Worm (Caenorhabditis elegans): ENCODE data around the gene srbc-7.

srbc-7 gene

DNA sequence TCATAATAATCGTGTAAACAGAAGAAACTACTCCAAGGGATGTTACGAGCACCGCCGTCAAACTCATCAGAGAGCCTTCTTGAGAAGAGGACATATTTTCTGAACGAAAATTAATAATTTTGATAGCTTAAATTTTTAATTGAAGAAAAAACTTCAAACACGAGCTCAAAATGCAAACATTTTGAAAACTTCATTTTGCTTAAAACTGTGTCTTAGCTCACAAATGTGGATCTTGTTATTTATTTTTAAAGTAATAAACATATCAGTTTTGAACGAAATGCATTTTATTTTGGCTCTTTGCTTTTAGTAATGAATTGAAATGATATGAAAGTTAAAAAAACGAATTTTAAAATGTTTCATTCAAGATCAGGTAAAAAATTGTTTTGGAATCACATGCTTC lies at the start of gene srbc-7:
Gene srbc-7, minus strand, starts transcription at position 101 of the 400 bp plus-strand sequence.
- TF ChIP-seq tra-4 (tag; optimal IDR thresholded peaks at IDR 0.05): no peak
- no peak for TF ChIP-seq ceh-13 (GFP tag; optimal IDR thresholded peaks at IDR 0.05)
- no peak for TF ChIP-seq sea-1 (GFP tag; conservative IDR thresholded peaks at IDR 0.05)
- no peak for TF ChIP-seq ets-7 (tag; optimal IDR thresholded peaks at IDR 0.05)
- no peak for TF ChIP-seq hnd-1 (tag; optimal IDR thresholded peaks at IDR 0.05)
- no peak for TF ChIP-seq scrt-1 (GFP tag; IDR thresholded peaks at IDR 0.05)
- no peak for TF ChIP-seq flt-1 (GFP tag; IDR thresholded peaks at IDR 0.05)
- no peak for TF ChIP-seq B0310.2 (tag; optimal IDR thresholded peaks at IDR 0.05)
- TF ChIP-seq tbx-11 (GFP tag; IDR thresholded peaks at IDR 0.05): no peak
- TF ChIP-seq pes-1 (GFP tag; IDR thresholded peaks at IDR 0.05): no peak
- no peak for TF ChIP-seq hmg-4 (GFP tag; optimal IDR thresholded peaks at IDR 0.05)
- TF ChIP-seq hmbx-1 (tag; optimal IDR thresholded peaks at IDR 0.05): no peak
- no peak for TF ChIP-seq F13C5.2 (tag; optimal IDR thresholded peaks at IDR 0.05)
- TF ChIP-seq ceh-36 (tag; optimal IDR thresholded peaks at IDR 0.05): no peak
- no peak for TF ChIP-seq tbx-37 (GFP tag; conservative IDR thresholded peaks at IDR 0.05)
- TF ChIP-seq ama-1 (optimal IDR thresholded peaks at IDR 0.05): no peak

- TF ChIP-seq hnd-1 (tag; optimal IDR thresholded peaks at IDR 0.05) (no peak), ceh-36 (tag; optimal IDR thresholded peaks at IDR 0.05) (no peak), tra-4 (tag; optimal IDR thresholded peaks at IDR 0.05) (no peak), hmg-4 (GFP tag; optimal IDR thresholded peaks at IDR 0.05) (no peak), B0310.2 (tag; optimal IDR thresholded peaks at IDR 0.05) (no peak), ets-7 (tag; optimal IDR thresholded peaks at IDR 0.05) (no peak), flt-1 (GFP tag; IDR thresholded peaks at IDR 0.05) (no peak), pes-1 (GFP tag; IDR thresholded peaks at IDR 0.05) (no peak), hmbx-1 (tag; optimal IDR thresholded peaks at IDR 0.05) (no peak), scrt-1 (GFP tag; IDR thresholded peaks at IDR 0.05) (no peak), ceh-13 (GFP tag; optimal IDR thresholded peaks at IDR 0.05) (no peak), sea-1 (GFP tag; conservative IDR thresholded peaks at IDR 0.05) (no peak)
Observed at ce11 chrV:7532947-7533346, 45.5 kb upstream of the srbc-7 start, which contains the start of gene C54F6.3. Gene C54F6.3, plus strand, starts transcription at chrV:7533247.

ce11 chrV:7529840-7530239 lies 42.4 kb upstream of the srbc-7 start, which contains the start of gene swt-2:
Gene swt-2, plus strand, starts transcription at chrV:7530140.
- TF ChIP-seq F13C5.2 (tag; optimal IDR thresholded peaks at IDR 0.05) (no peak), scrt-1 (GFP tag; IDR thresholded peaks at IDR 0.05) (no peak), aly-1 (tag; optimal IDR thresholded peaks at IDR 0.05) (no peak), sea-1 (GFP tag; conservative IDR thresholded peaks at IDR 0.05) (no peak)

DNA sequence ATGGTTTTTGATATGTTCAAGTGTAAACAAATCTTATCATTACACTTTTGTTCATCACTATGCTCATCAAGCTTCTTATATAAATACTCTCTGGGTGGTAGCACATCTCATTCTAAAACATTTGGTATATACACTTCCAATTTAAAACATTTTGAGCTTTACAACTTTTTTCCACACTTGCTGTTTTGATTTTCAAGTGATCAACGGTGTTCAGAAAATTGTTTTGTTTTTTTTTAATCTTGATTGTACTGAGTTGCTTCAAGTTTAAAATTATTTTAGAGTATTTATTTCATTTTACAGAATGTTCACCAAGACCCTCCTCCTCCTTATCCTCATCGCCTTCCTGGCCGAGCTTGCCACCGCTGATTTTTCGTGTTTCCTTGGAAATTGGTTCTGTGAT lies 41.4 kb upstream of the srbc-7 start, which contains the start of gene C54F6.5:
Gene C54F6.5, plus strand, starts transcription at position 301 of the 400 bp plus-strand sequence.
- no peak for TF ChIP-seq aly-1 (tag; optimal IDR thresholded peaks at IDR 0.05)
- TF ChIP-seq tbx-11 (GFP tag; IDR thresholded peaks at IDR 0.05): no peak
- TF ChIP-seq hmbx-1 (tag; optimal IDR thresholded peaks at IDR 0.05): no peak
- no peak for TF ChIP-seq ama-1 (optimal IDR thresholded peaks at IDR 0.05)
- TF ChIP-seq tra-4 (tag; optimal IDR thresholded peaks at IDR 0.05): no peak
- no peak for TF ChIP-seq tbx-37 (GFP tag; conservative IDR thresholded peaks at IDR 0.05)
- TF ChIP-seq ceh-36 (tag; optimal IDR thresholded peaks at IDR 0.05): no peak
- TF ChIP-seq B0310.2 (tag; optimal IDR thresholded peaks at IDR 0.05): no peak
- TF ChIP-seq scrt-1 (GFP tag; IDR thresholded peaks at IDR 0.05): no peak
- TF ChIP-seq F13C5.2 (tag; optimal IDR thresholded peaks at IDR 0.05): no peak

- no peak for TF ChIP-seq ama-1 (optimal IDR thresholded peaks at IDR 0.05)
- no peak for TF ChIP-seq hnd-1 (tag; optimal IDR thresholded peaks at IDR 0.05)
- no peak for TF ChIP-seq ets-7 (tag; optimal IDR thresholded peaks at IDR 0.05)
- no peak for TF ChIP-seq tra-4 (tag; optimal IDR thresholded peaks at IDR 0.05)
- no peak for TF ChIP-seq tbx-11 (GFP tag; IDR thresholded peaks at IDR 0.05)
- TF ChIP-seq hmg-4 (GFP tag; optimal IDR thresholded peaks at IDR 0.05): no peak
- TF ChIP-seq flt-1 (GFP tag; IDR thresholded peaks at IDR 0.05): no peak
- no peak for TF ChIP-seq pes-1 (GFP tag; IDR thresholded peaks at IDR 0.05)
- no peak for TF ChIP-seq hmbx-1 (tag; optimal IDR thresholded peaks at IDR 0.05)
- no peak for TF ChIP-seq tbx-37 (GFP tag; conservative IDR thresholded peaks at IDR 0.05)
- no peak for TF ChIP-seq F13C5.2 (tag; optimal IDR thresholded peaks at IDR 0.05)
- TF ChIP-seq ceh-13 (GFP tag; optimal IDR thresholded peaks at IDR 0.05): no peak
- TF ChIP-seq scrt-1 (GFP tag; IDR thresholded peaks at IDR 0.05): no peak
- TF ChIP-seq sea-1 (GFP tag; conservative IDR thresholded peaks at IDR 0.05): no peak
- TF ChIP-seq ceh-36 (tag; optimal IDR thresholded peaks at IDR 0.05): no peak
- TF ChIP-seq aly-1 (tag; optimal IDR thresholded peaks at IDR 0.05): no peak
- TF ChIP-seq B0310.2 (tag; optimal IDR thresholded peaks at IDR 0.05): no peak
Observed at ce11 chrV:7527153-7527552, 39.7 kb upstream of the srbc-7 start, which contains the start of gene C54F6.17. Gene C54F6.17, plus strand, starts transcription at chrV:7527453.

DNA sequence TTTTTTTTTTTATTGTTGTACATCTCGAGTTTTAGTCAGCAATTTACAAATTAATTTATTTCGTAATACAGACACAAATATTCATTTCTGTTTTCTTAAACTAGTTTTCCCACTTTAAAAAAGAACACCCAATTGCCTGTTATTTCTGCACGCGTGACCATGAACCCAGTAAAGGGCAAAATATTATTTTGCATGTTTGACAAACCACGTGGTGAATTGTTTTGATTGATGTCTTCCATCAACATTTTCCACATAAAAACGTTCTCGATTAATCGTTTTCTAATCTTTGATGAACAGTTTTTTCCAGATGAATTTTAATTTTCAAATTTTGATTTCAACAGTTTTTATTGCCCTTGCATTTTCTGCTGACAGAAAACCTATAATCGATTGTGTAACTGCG lies 38.3 kb upstream of the srbc-7 start, which contains the start of gene C54F6.18:
Gene C54F6.18, plus strand, starts transcription at position 301 of the 400 bp plus-strand sequence.
- TF ChIP-seq hmg-4 (GFP tag; optimal IDR thresholded peaks at IDR 0.05) (no peak), flt-1 (GFP tag; IDR thresholded peaks at IDR 0.05) (no peak), sea-1 (GFP tag; conservative IDR thresholded peaks at IDR 0.05) (no peak), ama-1 (optimal IDR thresholded peaks at IDR 0.05) (no peak), B0310.2 (tag; optimal IDR thresholded peaks at IDR 0.05) (no peak), ets-7 (tag; optimal IDR thresholded peaks at IDR 0.05) (no peak), hmbx-1 (tag; optimal IDR thresholded peaks at IDR 0.05) (no peak), ceh-13 (GFP tag; optimal IDR thresholded peaks at IDR 0.05) (no peak), ceh-36 (tag; optimal IDR thresholded peaks at IDR 0.05) (no peak), pes-1 (GFP tag; IDR thresholded peaks at IDR 0.05) (no peak), tbx-11 (GFP tag; IDR thresholded peaks at IDR 0.05) (no peak), tbx-37 (GFP tag; conservative IDR thresholded peaks at IDR 0.05) (no peak), aly-1 (tag; optimal IDR thresholded peaks at IDR 0.05) (no peak), tra-4 (tag; optimal IDR thresholded peaks at IDR 0.05) (no peak), scrt-1 (GFP tag; IDR thresholded peaks at IDR 0.05) (no peak), hnd-1 (tag; optimal IDR thresholded peaks at IDR 0.05) (no peak), F13C5.2 (tag; optimal IDR thresholded peaks at IDR 0.05) (no peak)

ce11 chrV:7524447-7524846 lies 37.0 kb upstream of the srbc-7 start, which contains the start of gene C54F6.20:
Gene C54F6.20, plus strand, starts transcription at chrV:7524747.
- TF ChIP-seq hmg-4 (GFP tag; optimal IDR thresholded peaks at IDR 0.05) (no peak), pes-1 (GFP tag; IDR thresholded peaks at IDR 0.05) (no peak), ama-1 (optimal IDR thresholded peaks at IDR 0.05) (no peak), ets-7 (tag; optimal IDR thresholded peaks at IDR 0.05) (no peak), tra-4 (tag; optimal IDR thresholded peaks at IDR 0.05) (no peak), tbx-11 (GFP tag; IDR thresholded peaks at IDR 0.05) (no peak)
